Worm (Caenorhabditis elegans): ENCODE results near the gene C06E4.2.

ce11 chrIV:7228208-7228607 is 48.6 kb upstream of the C06E4.2 start, which contains the start of gene D2024.5:
- TF ChIP-seq F13C5.2 (tag; optimal IDR thresholded peaks at IDR 0.05) (no peak), flt-1 (GFP tag; IDR thresholded peaks at IDR 0.05) (no peak), ama-1 (optimal IDR thresholded peaks at IDR 0.05) (no peak), hnd-1 (tag; optimal IDR thresholded peaks at IDR 0.05) (no peak), scrt-1 (GFP tag; IDR thresholded peaks at IDR 0.05) (no peak), tbx-11 (GFP tag; IDR thresholded peaks at IDR 0.05) (no peak), tbx-37 (GFP tag; conservative IDR thresholded peaks at IDR 0.05) (no peak), sea-1 (GFP tag; conservative IDR thresholded peaks at IDR 0.05) (no peak), hmbx-1 (tag; optimal IDR thresholded peaks at IDR 0.05) (no peak), hmg-4 (GFP tag; optimal IDR thresholded peaks at IDR 0.05) (no peak)
